Worm (Caenorhabditis elegans) whole organism, midembryonic: ENCODE measurements around the gene arx-6.
"Not testable (repeated sequence)": the region's sequence is repeated elsewhere in the genome, so short reads cannot be mapped to it uniquely, and the experiment has no call there.

Experiments
- klf-2 ChIP-seq: fragments of 200-800 bp; sonication (Bioruptor generic); conservative IDR thresholded peaks from 2 replicates; pipeline ENCODE4 v1.3.6; 2022; ENCODE audit warnings: missing genetic modification reagents, missing genetic modification characterization, missing compliant biosample characterization
- med-1 ChIP-seq: sonication (generic microtip); optimal IDR thresholded peaks from 2 replicates; lab custom pipeline; 2017; ENCODE audit warnings: missing genetic modification characterization, mild to moderate bottlenecking, missing compliant biosample characterization, antibody characterized with exemption, missing genetic modification reagents; ENCODE audit not compliant: insufficient read depth
- tab-1 ChIP-seq: fragments of 200-800 bp; sonication (Bioruptor generic); IDR thresholded peaks from 2 replicates; pipeline ENCODE4 v1.3.6; 2022; ENCODE audit warnings: missing genetic modification characterization, missing compliant biosample characterization
- ztf-23 ChIP-seq: fragments of 200-800 bp; sonication (Bioruptor generic); IDR thresholded peaks from 2 replicates; pipeline ENCODE4 v1.3.6; 2022; ENCODE audit warnings: missing genetic modification reagents, missing genetic modification characterization, missing compliant biosample characterization

DNA sequence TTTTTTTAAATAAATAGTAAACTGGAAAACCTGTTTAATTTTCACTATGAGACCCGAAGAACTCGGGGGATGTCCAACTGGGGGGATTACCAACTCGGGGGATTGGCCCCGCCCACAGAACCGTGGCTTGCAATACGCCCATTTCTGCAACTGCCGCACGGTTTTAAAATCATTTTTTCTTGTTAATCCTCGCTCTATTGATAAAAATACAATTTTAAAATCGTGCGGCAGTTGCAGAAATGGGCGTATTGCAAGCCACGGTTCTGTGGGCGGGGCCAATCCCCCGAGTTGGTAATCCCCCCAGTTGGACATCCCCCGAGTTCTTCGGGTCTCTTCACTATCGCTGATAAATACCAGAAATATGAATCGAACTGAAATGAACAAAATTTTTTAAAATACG is 43.6 kb downstream of the arx-6 start, which contains the start of gene mmab-1:
- TF ChIP-seq ztf-23 (GFP tag; lab: Robert Waterston, UW); tab-1 (GFP tag; lab: Robert Waterston, UW); klf-2 (GFP tag; lab: Robert Waterston, UW); med-1 (GFP tag; lab: Kevin White, UChicago): not testable (repeated sequence)
